Worm (Caenorhabditis elegans) whole organism, young adult: ENCODE measurements around the gene rbm-7.

Experiments used
- athp-1 ChIP-seq: sonication (generic microtip); optimal IDR thresholded peaks from 2 replicates; lab custom pipeline; 2017; ENCODE audit warnings: mild to moderate bottlenecking, missing genetic modification characterization, missing compliant biosample characterization
- hsf-1 ChIP-seq: fragments of 200-800 bp; sonication (Bioruptor generic); IDR thresholded peaks from 2 replicates; pipeline ENCODE4 v1.3.6; 2022; ENCODE audit warnings: missing genetic modification reagents, missing genetic modification characterization, missing compliant biosample characterization
- mxl-1 ChIP-seq: sonication (generic microtip); optimal IDR thresholded peaks from 2 replicates; lab custom pipeline; 2016; ENCODE audit warnings: missing genetic modification characterization, missing compliant biosample characterization
- nhr-120 ChIP-seq: fragments of 200-800 bp; sonication (Bioruptor generic); IDR thresholded peaks from 2 replicates; pipeline ENCODE4 v1.3.6; 2022; ENCODE audit warnings: missing genetic modification characterization, missing compliant biosample characterization

DNA sequence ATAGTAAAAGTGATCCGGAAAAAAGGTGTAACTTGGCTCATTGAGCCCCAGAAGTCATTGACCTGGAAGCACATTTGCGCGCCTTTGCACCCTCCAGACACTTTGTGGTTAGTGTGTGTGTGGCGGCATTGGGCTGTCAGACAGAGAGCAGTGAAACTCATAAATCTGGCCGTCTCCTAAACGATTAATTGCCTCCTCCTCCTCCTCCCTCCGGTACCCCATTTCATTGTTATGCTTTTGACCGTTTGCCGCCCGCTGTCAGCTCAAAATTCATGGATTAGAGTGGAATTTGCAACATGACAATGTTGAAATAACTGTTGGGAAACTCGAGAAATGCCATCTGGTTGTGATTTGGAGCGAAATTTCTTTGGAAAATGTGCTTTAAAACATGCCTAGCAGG lies 27.6 kb downstream of the rbm-7 start:
- TF ChIP-seq nhr-120 (GFP tag; lab: Robert Waterston, UW) = no peak
- no peak for TF ChIP-seq hsf-1 (GFP tag; lab: Robert Waterston, UW)
- TF ChIP-seq athp-1 (tag; lab: Kevin White, UChicago) = no peak
- no peak for TF ChIP-seq mxl-1 (tag; lab: Kevin White, UChicago)
